Worm (Caenorhabditis elegans) whole organism, L2 larva: Measurements from ENCODE around the gene C07E3.8.

Experiments used
- ceh-82 ChIP-seq: fragments of 150-350 bp; optimal IDR thresholded peaks from 2 replicates; lab custom pipeline; 2014; ENCODE audit warnings: missing biosample characterization, missing genetic modification characterization
- elt-3 ChIP-seq: sonication (generic microtip); optimal IDR thresholded peaks from 2 replicates; lab custom pipeline; 2017; ENCODE audit warnings: missing biosample characterization, missing genetic modification characterization
- ztf-4 ChIP-seq: fragments of 150-350 bp; optimal IDR thresholded peaks from 2 replicates; lab custom pipeline; 2014; ENCODE audit warnings: missing biosample characterization, missing genetic modification characterization

- TF ChIP-seq elt-3 (tag; lab: Kevin White, UChicago) (no peak), ztf-4 (tag; lab: Kevin White, UChicago) (peak; percentile 72), ceh-82 (no peak)
Measured at ce11 chrII:10390250-10390821, 38.3 kb downstream of the C07E3.8 start.
